Worm (Caenorhabditis elegans) whole organism, L3 larva: ENCODE measurements around the gene T28F3.8.

Experiments
- ceh-82 ChIP-seq: fragments of 150-350 bp; optimal IDR thresholded peaks from 2 replicates; lab custom pipeline; 2014; ENCODE audit warnings: missing biosample characterization, missing genetic modification characterization
- fkh-10 ChIP-seq: sonication (generic microtip); optimal IDR thresholded peaks from 2 replicates; lab custom pipeline; 2017; ENCODE audit warnings: missing biosample characterization, missing genetic modification reagents, missing genetic modification characterization
- lin-15B ChIP-seq: fragments of 150-350 bp; optimal IDR thresholded peaks from 2 replicates; lab custom pipeline; 2014; ENCODE audit warnings: missing biosample characterization, missing genetic modification characterization
- lin-39 ChIP-seq: fragments of 150-350 bp; optimal IDR thresholded peaks from 2 replicates; lab custom pipeline; 2018; ENCODE audit warnings: missing biosample characterization, missing genetic modification reagents, missing genetic modification characterization
- nhr-12 ChIP-seq: fragments of 150-350 bp; optimal IDR thresholded peaks from 2 replicates; lab custom pipeline; 2014; ENCODE audit warnings: missing biosample characterization, missing genetic modification characterization
- nhr-23 ChIP-seq: fragments of 150-350 bp; optimal IDR thresholded peaks from 2 replicates; lab custom pipeline; 2014; ENCODE audit warnings: missing biosample characterization, missing genetic modification reagents, missing genetic modification characterization
- nhr-77 ChIP-seq: fragments of 150-350 bp; optimal IDR thresholded peaks from 2 replicates; lab custom pipeline; 2014; ENCODE audit warnings: missing biosample characterization, missing genetic modification characterization
- pha-4 ChIP-seq: fragments of 150-350 bp; optimal IDR thresholded peaks from 2 replicates; lab custom pipeline; 2014; ENCODE audit warnings: missing biosample characterization, missing genetic modification reagents, missing genetic modification characterization

- TF ChIP-seq nhr-77 (tag; lab: Kevin White, UChicago): no peak
- no peak for TF ChIP-seq ceh-82 (tag; lab: Kevin White, UChicago)
- no peak for TF ChIP-seq lin-39
- TF ChIP-seq pha-4 (tag; lab: Kevin White, UChicago): peak; percentile 33
- TF ChIP-seq nhr-12 (tag; lab: Kevin White, UChicago): no peak
- TF ChIP-seq fkh-10: no peak
- no peak for TF ChIP-seq nhr-23 (tag; lab: Kevin White, UChicago)
- TF ChIP-seq lin-15B (tag; lab: Kevin White, UChicago): peak; percentile 49
Measured at ce11 chrIV:17331100-17331577, 24.0 kb upstream of the T28F3.8 start, which contains the start of gene C49C3.6.
